Worm (Caenorhabditis elegans) whole organism, late embryonic: Measurements from ENCODE around the gene asns-2.

Experiments used
- K02D7.2 ChIP-seq: sonication (generic microtip); optimal IDR thresholded peaks from 2 replicates; lab custom pipeline; 2017; ENCODE audit warnings: mild to moderate bottlenecking, missing genetic modification characterization, missing compliant biosample characterization
- ceh-31 ChIP-seq: sonication (generic microtip); optimal IDR thresholded peaks from 2 replicates; lab custom pipeline; 2016; ENCODE audit warnings: missing genetic modification characterization, missing compliant biosample characterization
- ceh-34 ChIP-seq: sonication (generic microtip); optimal IDR thresholded peaks from 2 replicates; lab custom pipeline; 2016; ENCODE audit warnings: mild to moderate bottlenecking, missing genetic modification characterization, missing compliant biosample characterization
- elt-2 ChIP-seq: sonication (generic microtip); optimal IDR thresholded peaks from 2 replicates; lab custom pipeline; 2016; ENCODE audit warnings: missing genetic modification reagents, missing genetic modification characterization, missing compliant biosample characterization
- hlh-13 ChIP-seq: fragments of 200-800 bp; sonication (Bioruptor generic); optimal IDR thresholded peaks from 2 replicates; lab custom pipeline; 2018; ENCODE audit warnings: mild to moderate bottlenecking, missing genetic modification characterization, missing compliant biosample characterization
- hlh-30 ChIP-seq: sonication (generic microtip); optimal IDR thresholded peaks from 2 replicates; lab custom pipeline; 2017; ENCODE audit warnings: antibody characterized with exemption, missing genetic modification characterization, missing compliant biosample characterization; ENCODE audit not compliant: insufficient read depth
- madf-2 ChIP-seq: sonication (generic microtip); optimal IDR thresholded peaks from 2 replicates; lab custom pipeline; 2017; ENCODE audit warnings: missing genetic modification characterization, missing compliant biosample characterization
- nhr-11 ChIP-seq: fragments of 150-350 bp; optimal IDR thresholded peaks from 2 replicates; lab custom pipeline; 2014; ENCODE audit warnings: missing biosample characterization, missing genetic modification characterization
- pag-3 ChIP-seq: sonication (generic microtip); optimal IDR thresholded peaks from 2 replicates; lab custom pipeline; 2016; ENCODE audit warnings: missing compliant biosample characterization, missing genetic modification characterization, borderline replicate concordance
- pha-4 ChIP-seq: fragments of 150-350 bp; optimal IDR thresholded peaks from 2 replicates; lab custom pipeline; 2018; ENCODE audit warnings: missing biosample characterization, missing genetic modification reagents, missing genetic modification characterization
- unc-55 ChIP-seq: sonication (generic microtip); optimal IDR thresholded peaks from 2 replicates; lab custom pipeline; 2017; ENCODE audit warnings: missing biosample characterization, missing genetic modification reagents, missing genetic modification characterization

DNA sequence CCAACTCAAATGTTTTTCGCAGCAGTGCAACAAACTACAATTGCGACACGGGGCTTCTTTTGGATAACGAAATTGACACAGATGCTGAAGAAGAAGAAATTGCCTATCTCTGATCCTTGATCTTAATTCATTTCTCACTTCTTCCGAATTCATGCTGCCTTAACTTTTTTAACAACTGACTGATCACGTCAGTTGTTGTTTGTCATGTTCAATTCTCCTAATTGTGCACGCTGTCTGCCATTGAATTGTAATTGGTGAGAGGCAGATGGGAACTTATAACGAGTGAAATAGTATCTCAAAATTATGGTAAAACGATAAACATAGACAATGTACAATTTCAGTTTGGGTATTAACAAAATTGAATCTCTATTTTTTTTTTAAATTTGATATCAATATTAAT lies 35.9 kb upstream of the asns-2 start:
- TF ChIP-seq ceh-34 (tag; lab: Kevin White, UChicago), result no peak
- no peak for TF ChIP-seq madf-2 (tag; lab: Kevin White, UChicago)
- TF ChIP-seq pha-4 (tag; lab: Kevin White, UChicago), result no peak
- TF ChIP-seq hlh-30 (tag; lab: Kevin White, UChicago), result no peak
- no peak for TF ChIP-seq ceh-31 (tag; lab: Kevin White, UChicago)
- TF ChIP-seq unc-55 (GFP tag; lab: Kevin White, UChicago), result peak; percentile 51
- TF ChIP-seq hlh-13, result no peak
- no peak for TF ChIP-seq nhr-11 (tag; lab: Kevin White, UChicago)
- no peak for TF ChIP-seq K02D7.2 (tag; lab: Kevin White, UChicago)
- TF ChIP-seq pag-3 (tag; lab: Kevin White, UChicago), result no peak
- TF ChIP-seq elt-2 (tag; lab: Kevin White, UChicago), result no peak
